Fruit fly (Drosophila melanogaster) whole organism, embryonic: ENCODE data around the gene CG15200.
A peak's percentile ranks its signal among the peaks of the same experiment; 100 is the strongest.

Experiments
- Antp ChIP-seq: fragments of 200-800 bp; sonication (Bioruptor generic); optimal IDR thresholded peaks from 3 replicates; lab custom pipeline; 2016; ENCODE audit warnings: missing biosample characterization, missing genetic modification characterization
- BEAF-32 ChIP-seq: fragments of 200-800 bp; sonication (Bioruptor generic); optimal IDR thresholded peaks from 3 replicates; lab custom pipeline; 2017; ENCODE audit warnings: missing biosample characterization, missing genetic modification characterization, mild to moderate bottlenecking, moderate library complexity, missing genetic modification reagents
- CG11456 ChIP-seq: fragments of 200-800 bp; sonication (Bioruptor generic); IDR thresholded peaks from 3 replicates; pipeline ENCODE4 v1.3.6; 2022; ENCODE audit warnings: missing biosample characterization, missing genetic modification characterization
- CG12299 ChIP-seq: fragments of 200-800 bp; sonication (Bioruptor generic); optimal IDR thresholded peaks from 2 replicates; lab custom pipeline; 2018; ENCODE audit warnings: missing biosample characterization, mild to moderate bottlenecking, missing genetic modification characterization
- CG12769 ChIP-seq: fragments of 200-800 bp; sonication (Bioruptor generic); optimal IDR thresholded peaks from 2 replicates; lab custom pipeline; 2019; ENCODE audit warnings: missing biosample characterization, mild to moderate bottlenecking, missing genetic modification characterization, moderate library complexity
- CG15011 ChIP-seq: fragments of 200-800 bp; sonication (Bioruptor generic); optimal IDR thresholded peaks from 3 replicates; lab custom pipeline; 2018; ENCODE audit warnings: missing biosample characterization, mild to moderate bottlenecking, missing genetic modification characterization
- CG17359 ChIP-seq: fragments of 200-800 bp; sonication (Bioruptor generic); optimal IDR thresholded peaks from 3 replicates; lab custom pipeline; 2018; ENCODE audit warnings: missing biosample characterization, mild to moderate bottlenecking, missing genetic modification characterization, moderate library complexity
- CG18599 ChIP-seq: fragments of 200-800 bp; sonication (Bioruptor generic); optimal IDR thresholded peaks from 3 replicates; lab custom pipeline; 2017; ENCODE audit warnings: missing biosample characterization, missing genetic modification characterization, mild to moderate bottlenecking, moderate library complexity, missing genetic modification reagents
- CG2120 ChIP-seq: fragments of 200-800 bp; sonication (Bioruptor generic); optimal IDR thresholded peaks from 3 replicates; lab custom pipeline; 2016; ENCODE audit warnings: missing biosample characterization, missing genetic modification characterization
- CG30403 ChIP-seq: fragments of 200-800 bp; sonication (Bioruptor generic); optimal IDR thresholded peaks from 3 replicates; lab custom pipeline; 2016; ENCODE audit warnings: missing biosample characterization, missing genetic modification characterization
- CG31365 ChIP-seq: fragments of 200-800 bp; sonication (Bioruptor generic); optimal IDR thresholded peaks from 2 replicates; lab custom pipeline; 2018; ENCODE audit warnings: missing biosample characterization, mild to moderate bottlenecking, missing genetic modification characterization
- CG4820 ChIP-seq: fragments of 200-800 bp; sonication (Bioruptor generic); optimal IDR thresholded peaks from 3 replicates; lab custom pipeline; 2016; ENCODE audit warnings: missing biosample characterization, missing genetic modification characterization
- CG7556 ChIP-seq: fragments of 200-800 bp; sonication (Bioruptor generic); optimal IDR thresholded peaks from 2 replicates; lab custom pipeline; 2017; ENCODE audit warnings: missing biosample characterization, mild to moderate bottlenecking, missing genetic modification characterization
- CG7786 ChIP-seq: fragments of 200-800 bp; sonication (Bioruptor generic); optimal IDR thresholded peaks from 2 replicates; lab custom pipeline; 2016; ENCODE audit warnings: missing biosample characterization, missing genetic modification characterization
- Dref ChIP-seq: fragments of 200-800 bp; sonication (Bioruptor generic); IDR thresholded peaks from 2 replicates; pipeline ENCODE4 v1.3.6; 2022; ENCODE audit warnings: missing biosample characterization, missing genetic modification characterization
- Ets65A ChIP-seq: fragments of 200-800 bp; sonication (Bioruptor generic); peaks from one replicate; lab custom pipeline; 2016; ENCODE audit warnings: missing biosample characterization, missing genetic modification characterization
- Fer3 ChIP-seq: fragments of 200-800 bp; sonication (Bioruptor generic); optimal IDR thresholded peaks from 2 replicates; lab custom pipeline; 2018; ENCODE audit warnings: missing biosample characterization, mild to moderate bottlenecking, missing genetic modification characterization, moderate library complexity
- GATAe ChIP-seq: fragments of 200-800 bp; sonication (Bioruptor generic); conservative IDR thresholded peaks from 2 replicates; pipeline ENCODE4 v1.3.6; 2022; ENCODE audit warnings: missing biosample characterization, missing genetic modification characterization
- HLH54F ChIP-seq: fragments of 200-800 bp; sonication (Bioruptor generic); optimal IDR thresholded peaks from 3 replicates; lab custom pipeline; 2016; ENCODE audit warnings: missing biosample characterization, missing genetic modification characterization
- HmgD ChIP-seq: fragments of 200-800 bp; sonication (Bioruptor generic); optimal IDR thresholded peaks from 3 replicates; lab custom pipeline; 2016; ENCODE audit warnings: missing biosample characterization, missing genetic modification characterization
- Hmr ChIP-seq: fragments of 200-800 bp; sonication (Bioruptor generic); optimal IDR thresholded peaks from 3 replicates; lab custom pipeline; 2017; ENCODE audit warnings: mild to moderate bottlenecking, missing biosample characterization, missing genetic modification reagents, missing genetic modification characterization
- Nf-YC ChIP-seq: fragments of 200-800 bp; optimal IDR thresholded peaks from 3 replicates; lab custom pipeline; 2019; ENCODE audit warnings: missing biosample characterization, mild to moderate bottlenecking, missing genetic modification characterization, moderate library complexity
- NfI ChIP-seq: fragments of 200-800 bp; sonication (Bioruptor generic); optimal IDR thresholded peaks from 3 replicates; lab custom pipeline; 2018; ENCODE audit warnings: missing biosample characterization, mild to moderate bottlenecking, missing genetic modification characterization, moderate library complexity
- Pdp1 ChIP-seq, 2 experiments: fragments of 200-800 bp; sonication (Bioruptor generic); optimal IDR thresholded peaks; 3 replicates each; lab custom pipeline; 2016; ENCODE audit warnings: missing biosample characterization in 2 of 2, missing genetic modification characterization in 2 of 2, mild to moderate bottlenecking in 1 of 2, moderate library complexity in 1 of 2
- Rfx ChIP-seq: fragments of 200-800 bp; sonication (Bioruptor generic); IDR thresholded peaks from 2 replicates; pipeline ENCODE4 v1.3.6; 2022; ENCODE audit warnings: missing biosample characterization, missing genetic modification characterization
- Side ChIP-seq: fragments of 200-800 bp; sonication (Bioruptor generic); optimal IDR thresholded peaks from 2 replicates; lab custom pipeline; 2016; ENCODE audit warnings: missing biosample characterization, missing genetic modification characterization
- Sry-δ ChIP-seq: fragments of 200-800 bp; sonication (Bioruptor generic); optimal IDR thresholded peaks from 2 replicates; lab custom pipeline; 2016; ENCODE audit warnings: missing biosample characterization, missing genetic modification characterization
- Taf1 ChIP-seq: fragments of 200-800 bp; sonication (Bioruptor generic); IDR thresholded peaks from 2 replicates; pipeline ENCODE4 v1.3.6; 2022; ENCODE audit warnings: missing biosample characterization, missing genetic modification characterization
- Tbp ChIP-seq: fragments of >200 bp; optimal IDR thresholded peaks from 2 replicates; lab custom pipeline; 2018; ENCODE audit warnings: missing biosample characterization, missing genetic modification characterization
- ash1 ChIP-seq: fragments of 200-800 bp; sonication (Bioruptor generic); optimal IDR thresholded peaks from 2 replicates; lab custom pipeline; 2018; ENCODE audit warnings: missing biosample characterization, mild to moderate bottlenecking, missing genetic modification characterization
- ato ChIP-seq: fragments of 200-800 bp; sonication (Bioruptor generic); IDR thresholded peaks from 2 replicates; pipeline ENCODE4 v1.3.6; 2022; ENCODE audit warnings: missing biosample characterization, missing genetic modification characterization; ENCODE audit not compliant: partially characterized antibody
- ci ChIP-seq: fragments of 200-800 bp; sonication (Bioruptor generic); IDR thresholded peaks from 3 replicates; pipeline ENCODE4 v1.3.6; 2022; ENCODE audit warnings: missing biosample characterization, missing genetic modification characterization
- dpn ChIP-seq, 2 experiments: fragments of 200-800 bp; sonication (Bioruptor generic); optimal IDR thresholded peaks; 3 replicates each; lab custom pipeline; 2016; ENCODE audit warnings: missing biosample characterization in 2 of 2, missing genetic modification characterization in 2 of 2
- fd3F ChIP-seq: fragments of 200-800 bp; sonication (Bioruptor generic); optimal IDR thresholded peaks from 2 replicates; lab custom pipeline; 2018; ENCODE audit warnings: missing biosample characterization, mild to moderate bottlenecking, missing genetic modification characterization, moderate library complexity
- fru ChIP-seq: fragments of >200 bp; optimal IDR thresholded peaks from 2 replicates; lab custom pipeline; 2017
- gem ChIP-seq: fragments of 200-800 bp; sonication (Bioruptor generic); optimal IDR thresholded peaks from 2 replicates; lab custom pipeline; 2019; ENCODE audit warnings: missing biosample characterization, mild to moderate bottlenecking, missing genetic modification characterization, moderate library complexity
- hb ChIP-seq: fragments of 200-800 bp; sonication (Bioruptor generic); IDR thresholded peaks from 3 replicates; pipeline ENCODE4 v1.3.6; 2022; ENCODE audit warnings: missing biosample characterization, missing genetic modification characterization; ENCODE audit not compliant: partially characterized antibody
- her ChIP-seq: fragments of 200-800 bp; sonication (Bioruptor generic); optimal IDR thresholded peaks from 2 replicates; lab custom pipeline; 2016; ENCODE audit warnings: missing biosample characterization, missing genetic modification characterization
- ind ChIP-seq: fragments of 200-800 bp; sonication (Bioruptor generic); optimal IDR thresholded peaks from 3 replicates; lab custom pipeline; 2016; ENCODE audit warnings: missing biosample characterization, missing genetic modification characterization
- jigr1 ChIP-seq: fragments of 200-800 bp; sonication (Bioruptor generic); IDR thresholded peaks from 3 replicates; pipeline ENCODE4 v1.3.6; 2022; ENCODE audit warnings: missing biosample characterization, missing genetic modification characterization
- jumu ChIP-seq: fragments of 200-800 bp; sonication (Bioruptor generic); optimal IDR thresholded peaks from 3 replicates; lab custom pipeline; 2016; ENCODE audit warnings: missing biosample characterization, missing genetic modification characterization
- kah ChIP-seq: fragments of 200-800 bp; sonication (Bioruptor generic); optimal IDR thresholded peaks from 2 replicates; lab custom pipeline; 2018; ENCODE audit warnings: missing biosample characterization, mild to moderate bottlenecking, missing genetic modification characterization
- knrl ChIP-seq: fragments of 200-800 bp; sonication (Bioruptor generic); IDR thresholded peaks from 3 replicates; pipeline ENCODE4 v1.3.6; 2022; ENCODE audit warnings: missing biosample characterization, missing genetic modification characterization; ENCODE audit not compliant: partially characterized antibody
- lilli ChIP-seq: fragments of 200-800 bp; sonication (Bioruptor generic); optimal IDR thresholded peaks from 3 replicates; lab custom pipeline; 2016; ENCODE audit warnings: missing biosample characterization, missing genetic modification characterization
- oc ChIP-seq: fragments of 200-800 bp; sonication (Bioruptor generic); optimal IDR thresholded peaks from 2 replicates; lab custom pipeline; 2018; ENCODE audit warnings: missing biosample characterization, mild to moderate bottlenecking, missing genetic modification characterization, moderate library complexity
- salm ChIP-seq: fragments of 200-800 bp; sonication (Bioruptor generic); optimal IDR thresholded peaks from 2 replicates; lab custom pipeline; 2018; ENCODE audit warnings: missing biosample characterization, mild to moderate bottlenecking, missing genetic modification characterization
- sens ChIP-seq: fragments of 200-800 bp; sonication (Bioruptor generic); peaks from one replicate; lab custom pipeline; 2016; ENCODE audit warnings: missing biosample characterization, missing genetic modification characterization
- seq ChIP-seq: fragments of 200-800 bp; sonication (Bioruptor generic); IDR thresholded peaks from 2 replicates; pipeline ENCODE4 v1.3.6; 2022; ENCODE audit warnings: missing biosample characterization, missing genetic modification characterization
- shn ChIP-seq: fragments of 200-800 bp; sonication (Bioruptor generic); optimal IDR thresholded peaks from 3 replicates; lab custom pipeline; 2016; ENCODE audit warnings: missing biosample characterization, missing genetic modification characterization
- slp2 ChIP-seq: fragments of 200-800 bp; sonication (Bioruptor generic); optimal IDR thresholded peaks from 2 replicates; lab custom pipeline; 2016; ENCODE audit warnings: missing biosample characterization, missing genetic modification characterization
- ssp ChIP-seq: fragments of 200-800 bp; sonication (Bioruptor generic); IDR thresholded peaks from 2 replicates; pipeline ENCODE4 v1.3.6; 2022; ENCODE audit warnings: missing biosample characterization, missing genetic modification characterization
- unpg ChIP-seq: fragments of 200-800 bp; sonication (Bioruptor generic); optimal IDR thresholded peaks from 3 replicates; lab custom pipeline; 2018; ENCODE audit warnings: missing biosample characterization, mild to moderate bottlenecking, missing genetic modification characterization, moderate library complexity

The CG15200 gene

DNA sequence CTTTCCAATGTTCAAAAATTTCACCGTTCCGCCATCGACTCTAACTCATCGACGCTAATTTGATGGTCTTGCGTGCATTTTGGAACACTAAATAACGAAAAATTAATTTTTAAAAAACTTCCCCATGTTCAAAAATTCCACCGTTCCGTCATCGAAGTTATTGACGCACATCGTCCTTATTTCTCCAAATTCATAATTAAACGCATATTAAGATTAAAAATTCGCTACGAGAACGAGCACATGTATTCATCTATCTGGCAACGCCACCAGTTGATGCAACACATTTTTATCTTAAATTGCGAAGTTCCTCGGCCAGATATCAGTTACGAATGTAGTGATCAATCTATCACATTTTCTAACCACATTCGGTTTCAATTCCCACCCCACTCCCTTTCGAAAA, 33.5 kb upstream of the CG15200 start, which contains the start of gene Lint-1 (continued):
- peak; percentile 26 for TF ChIP-seq shn
- TF ChIP-seq Antp (GFP tag; lab: Kevin White, UChicago), result peak; percentile 14
- no peak for TF ChIP-seq GATAe (GFP tag; lab: Robert Waterston, UW)
- peak; percentile 7 for TF ChIP-seq NfI
- TF ChIP-seq Side (GFP tag; lab: Kevin White, UChicago), result peak; percentile 12
- peak; percentile 10 for TF ChIP-seq ind (GFP tag; lab: Kevin White, UChicago)
- TF ChIP-seq fru (lab: Kevin White, UChicago), result no peak
- TF ChIP-seq slp2 (GFP tag; lab: Kevin White, UChicago), result no peak
- no peak for TF ChIP-seq salm (tag; lab: Kevin White, UChicago)
- TF ChIP-seq CG17359 (tag; lab: Kevin White, UChicago), result no peak
- TF ChIP-seq seq (GFP tag; lab: Robert Waterston, UW), result 0 out of 2 replicates have a peak, but pooled peaks have one; percentile 25
- TF ChIP-seq ash1 (GFP tag; lab: Kevin White, UChicago), result no peak
- TF ChIP-seq ssp, result peak; percentile 39
- peak; percentile 38 for TF ChIP-seq gem (tag; lab: Kevin White, UChicago)
- peak; percentile 2 for TF ChIP-seq Fer3 (tag; lab: Kevin White, UChicago)
- peak; percentile 35 for TF ChIP-seq CG30403 (GFP tag; lab: Kevin White, UChicago)
- TF ChIP-seq CG11456 (GFP tag; lab: Robert Waterston, UW), result 0 out of 3 replicates have a peak, but pooled peaks have one; percentile 22
- TF ChIP-seq Rfx, result 0 out of 2 replicates have a peak, but pooled peaks have one; percentile 33
- TF ChIP-seq CG12299 (tag; lab: Kevin White, UChicago), result no peak
- TF ChIP-seq Taf1 (GFP tag; lab: Robert Waterston, UW), result no peak
- no peak for TF ChIP-seq oc
- peak; percentile 10 for TF ChIP-seq unpg
- no peak for TF ChIP-seq Dref (GFP tag; lab: Robert Waterston, UW)
- TF ChIP-seq CG15011 (GFP tag; lab: Kevin White, UChicago), result no peak
- TF ChIP-seq Hmr (GFP tag; lab: Kevin White, UChicago), result peak; percentile 6
- no peak for TF ChIP-seq ci
- TF ChIP-seq Pdp1 (GFP tag; optimal IDR thresholded peaks at IDR 0.05; lab: Kevin White, UChicago), result peak; percentile 36 to 89
- TF ChIP-seq Ets65A, result peak; percentile 64
- no peak for TF ChIP-seq CG7556 (GFP tag; lab: Kevin White, UChicago)
- peak; percentile 7 for TF ChIP-seq jumu (GFP tag; lab: Kevin White, UChicago)
- no peak for TF ChIP-seq kah (GFP tag; lab: Kevin White, UChicago)
- peak; percentile 23 for TF ChIP-seq CG7786 (GFP tag; lab: Kevin White, UChicago)
- peak; percentile 23 for TF ChIP-seq HLH54F (GFP tag; lab: Kevin White, UChicago)
- TF ChIP-seq sens, result peak; percentile 80
- peak; percentile 11 for TF ChIP-seq her (GFP tag; lab: Kevin White, UChicago)
- TF ChIP-seq CG31365 (tag; lab: Kevin White, UChicago), result no peak
- TF ChIP-seq dpn (GFP tag; optimal IDR thresholded peaks at IDR 0.05; lab: Kevin White, UChicago), result peak in 1 of 2 experiments; percentile 40
- peak; percentile 37 for TF ChIP-seq BEAF-32 (GFP tag; lab: Kevin White, UChicago)
- no peak for TF ChIP-seq Nf-YC
- peak; percentile 0 for TF ChIP-seq CG12769
- TF ChIP-seq CG4820, result no peak
- no peak for TF ChIP-seq ato (GFP tag; lab: Robert Waterston, UW)
- no peak for TF ChIP-seq jigr1 (GFP tag; lab: Robert Waterston, UW)
- TF ChIP-seq Tbp, result no peak
- TF ChIP-seq knrl, result peak; percentile 24; the same call in 1 of the 3 replicates
- no peak for TF ChIP-seq hb
- no peak for TF ChIP-seq CG18599 (GFP tag; lab: Kevin White, UChicago)
- TF ChIP-seq HmgD (GFP tag; lab: Kevin White, UChicago), result no peak
- TF ChIP-seq fd3F (GFP tag; lab: Kevin White, UChicago), result no peak
- TF ChIP-seq CG2120, result peak; percentile 51
- TF ChIP-seq lilli, result peak; percentile 48
- TF ChIP-seq Sry-δ (GFP tag; lab: Kevin White, UChicago), result peak; percentile 33
